Fruit fly (Drosophila melanogaster): ENCODE data around the gene Zw10.

Gene Zw10

DNA sequence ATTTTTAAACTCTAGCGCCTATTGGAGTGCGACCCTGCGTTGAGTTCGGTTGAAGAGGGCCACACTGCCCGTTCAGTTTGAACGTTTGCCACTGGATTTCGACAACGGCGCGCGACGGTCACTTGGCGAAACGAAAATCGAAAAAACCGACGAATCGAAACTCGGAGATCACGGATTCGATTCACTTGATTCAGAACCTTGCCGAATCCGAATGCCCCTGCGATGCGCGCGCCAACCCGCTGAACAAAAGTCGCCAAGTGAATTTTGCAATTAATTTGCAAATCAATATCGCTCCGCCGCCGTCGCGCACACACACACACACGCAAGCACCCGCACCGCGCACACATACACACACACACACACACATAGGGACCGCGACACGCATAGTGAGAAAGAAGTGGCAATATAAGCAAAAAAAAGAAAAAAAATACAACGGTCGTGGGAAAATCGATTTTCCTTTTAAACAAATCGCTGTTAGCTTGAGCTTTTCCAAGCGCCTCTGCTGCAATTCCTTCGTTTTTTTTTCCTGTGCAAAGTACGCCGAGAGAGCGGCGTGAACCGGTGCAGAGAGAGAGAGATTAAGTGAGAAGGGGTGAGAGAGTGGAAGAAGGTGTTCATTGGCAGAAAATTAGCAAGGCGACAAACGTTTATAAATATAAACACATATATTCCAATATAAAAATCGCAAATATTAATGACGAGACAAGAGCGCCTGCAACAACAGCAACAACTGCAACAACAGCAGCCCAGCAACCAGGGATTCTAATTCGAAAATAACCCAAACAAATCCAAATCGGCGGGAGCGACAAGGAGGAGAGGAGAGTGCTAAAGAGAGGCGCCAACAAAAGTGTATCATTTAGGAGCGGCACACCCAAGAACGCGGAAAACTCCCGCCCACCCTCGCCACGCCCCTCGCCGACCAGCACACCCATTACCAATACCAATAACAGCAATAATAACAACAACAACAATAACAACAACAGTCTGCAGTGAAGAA, 15.3 kb upstream of the Zw10 start, which contains the start of gene egh (continued):
- TF ChIP-seq H2.0 (GFP tag; IDR thresholded peaks at IDR 0.05) (0 out of 2 replicates have a peak, but pooled peaks have one; percentile 12), CG13894 (tag; optimal IDR thresholded peaks at IDR 0.05) (peak; percentile 3), CG9797 (GFP tag; optimal IDR thresholded peaks at IDR 0.05) (peak; percentile 97), CG34376 (GFP tag; optimal IDR thresholded peaks at IDR 0.05) (peak; percentile 34), CG16813 (GFP tag; IDR thresholded peaks at IDR 0.05; ENCODE audit: partially characterized antibody) (0 out of 3 replicates have a peak, but pooled peaks have one; percentile 14), HLH3B (GFP tag; IDR thresholded peaks at IDR 0.05) (peak; percentile 38; the same call in 1 of the 2 replicates), Drgx (GFP tag; IDR thresholded peaks at IDR 0.05) (peak; percentile 80), bsh (GFP tag; optimal IDR thresholded peaks at IDR 0.05) (peak in 1 of 2 experiments; percentile 46), CG10209 (GFP tag; optimal IDR thresholded peaks at IDR 0.05) (no peak), sr (GFP tag; IDR thresholded peaks at IDR 0.05) (no peak), Ada2b (GFP tag; IDR thresholded peaks at IDR 0.05) (peak; percentile 17; the same call in 1 of the 2 replicates), CG14667 (GFP tag; IDR thresholded peaks at IDR 0.05) (0 out of 2 replicates have a peak, but pooled peaks have one; percentile 31), CG10543 (GFP tag; optimal IDR thresholded peaks at IDR 0.05) (peak; percentile 19), CG8290 (GFP tag; optimal IDR thresholded peaks at IDR 0.05) (no peak), CG8290 (tag; optimal IDR thresholded peaks at IDR 0.05) (peak in 1 of 2 experiments; percentile 24), Eip74EF (GFP tag; optimal IDR thresholded peaks at IDR 0.05) (no peak), Dll (GFP tag; IDR thresholded peaks at IDR 0.05; ENCODE audit: partially characterized antibody) (no peak), Deaf1 (tag; optimal IDR thresholded peaks at IDR 0.05) (peak; percentile 81), CG10366 (GFP tag; IDR thresholded peaks at IDR 0.05) (peak; percentile 59), Ets97D (GFP tag; optimal IDR thresholded peaks at IDR 0.05) (peak; percentile 69), CG32772 (GFP tag; IDR thresholded peaks at IDR 0.05) (peak; percentile 69), ems (GFP tag; optimal IDR thresholded peaks at IDR 0.05) (no peak), Doc2 (GFP tag; IDR thresholded peaks at IDR 0.05) (no peak), Nf-YC (tag; optimal IDR thresholded peaks at IDR 0.05) (peak; percentile 64), HLH4C (GFP tag; IDR thresholded peaks at IDR 0.05; ENCODE audit: partially characterized antibody) (peak; percentile 36; the same call in 1 of the 3 replicates), Xrp1 (GFP tag; IDR thresholded peaks at IDR 0.05) (0 out of 2 replicates have a peak, but pooled peaks have one; percentile 13), Sin3A (optimal IDR thresholded peaks at IDR 0.05) (peak; percentile 43), Hr3 (GFP tag; optimal IDR thresholded peaks at IDR 0.05) (no peak), CG31441 (GFP tag; IDR thresholded peaks at IDR 0.05) (no peak), D19A (tag; optimal IDR thresholded peaks at IDR 0.05) (peak; percentile 32), H15 (GFP tag; IDR thresholded peaks at IDR 0.05) (0 out of 3 replicates have a peak, but pooled peaks have one; percentile 31), Ptx1 (GFP tag; IDR thresholded peaks at IDR 0.05) (peak; percentile 60), zfh1 (GFP tag; IDR thresholded peaks at IDR 0.05) (peak; percentile 27; the same call in 1 of the 3 replicates), CG9215 (GFP tag; IDR thresholded peaks at IDR 0.05) (no peak), scrt (GFP tag; optimal IDR thresholded peaks at IDR 0.05) (peak; percentile 7), CG14710 (tag; optimal IDR thresholded peaks at IDR 0.05) (peak; percentile 74), CG6689 (GFP tag; IDR thresholded peaks at IDR 0.05) (peak; percentile 39; the same call in 1 of the 2 replicates), CG8478 (optimal IDR thresholded peaks at IDR 0.05) (peak; percentile 70), Med (GFP tag) (peak; percentile 82), CG2202 (tag; optimal IDR thresholded peaks at IDR 0.05) (no peak), ara (GFP tag; IDR thresholded peaks at IDR 0.05) (no peak), CG2116 (GFP tag; optimal IDR thresholded peaks at IDR 0.05) (peak; percentile 99), NFAT (GFP tag; IDR thresholded peaks at IDR 0.05) (no peak), hkb (optimal IDR thresholded peaks at IDR 0.05) (no peak), hkb (GFP tag; IDR thresholded peaks at IDR 0.05) (peak; percentile 53; the same call in 1 of the 2 replicates), esg (GFP tag; conservative IDR thresholded peaks at IDR 0.05) (peak; percentile 35; the same call in 1 of the 2 replicates), Rfx (GFP tag; IDR thresholded peaks at IDR 0.05) (peak; percentile 23; the same call in 1 of the 2 replicates), CG7556 (GFP tag; optimal IDR thresholded peaks at IDR 0.05) (no peak), CG17829 (tag; optimal IDR thresholded peaks at IDR 0.05) (peak; percentile 5)
